Worm (Caenorhabditis elegans): ENCODE measurements around the gene F48F5.8.

ce11 chrV:20411659-20412058 lies 13.5 kb upstream of the F48F5.8 start, which contains the start of gene F53H2.3:
- TF ChIP-seq pqm-1 (tag; optimal IDR thresholded peaks at IDR 0.05), result no peak
- TF ChIP-seq pha-4 (GFP tag; IDR thresholded peaks at IDR 0.05), result no peak
- no peak for TF ChIP-seq pha-4 (tag; optimal IDR thresholded peaks at IDR 0.05)
- no peak for TF ChIP-seq hlh-30 (tag; optimal IDR thresholded peaks at IDR 0.05; ENCODE audit: insufficient read depth)
- no peak for TF ChIP-seq dpl-1 (GFP tag; optimal IDR thresholded peaks at IDR 0.05)
- TF ChIP-seq hif-1 (tag; optimal IDR thresholded peaks at IDR 0.05), result no peak
- TF ChIP-seq fkh-10 (GFP tag; optimal IDR thresholded peaks at IDR 0.05), result no peak
- no peak for TF ChIP-seq R02D3.7 (tag; optimal IDR thresholded peaks at IDR 0.05)
- TF ChIP-seq nhr-77 (tag; optimal IDR thresholded peaks at IDR 0.05), result no peak

All from whole organism, L4 larva.